Worm (Caenorhabditis elegans): ENCODE data around the gene F35C8.8.

DNA sequence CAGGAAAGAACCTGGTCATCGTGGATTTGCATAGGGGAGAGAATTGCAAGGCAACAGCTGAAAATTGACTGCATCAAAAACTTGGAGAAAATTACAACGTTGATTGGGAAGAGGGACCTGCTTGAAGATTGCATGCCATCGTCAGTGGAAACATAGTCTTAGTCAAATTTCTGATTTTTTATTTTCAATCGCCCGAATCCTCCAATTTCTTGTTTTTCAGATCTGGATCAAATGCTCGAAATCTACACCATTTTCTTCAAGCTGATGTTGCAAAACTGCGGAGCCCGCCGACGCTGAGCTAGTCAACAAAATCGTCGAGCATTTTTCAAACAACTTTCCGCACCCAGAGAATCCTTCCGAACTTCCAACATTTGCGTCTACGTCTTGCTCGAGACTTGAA is 1.2 kb upstream of the F35C8.8 start:
- TF ChIP-seq lin-39 (tag; optimal IDR thresholded peaks at IDR 0.05) (no peak), nhr-6 (tag; optimal IDR thresholded peaks at IDR 0.05) (no peak), elt-3 (tag; optimal IDR thresholded peaks at IDR 0.05) (no peak), mdl-1 (tag; optimal IDR thresholded peaks at IDR 0.05) (no peak)
